Fruit fly (Drosophila melanogaster) whole organism, wandering third instar larva: ENCODE results near the gene CG44158.
A peak's percentile ranks its signal among the peaks of the same experiment; 100 is the strongest.

Experiments
- CG9705 ChIP-seq: fragments of 200-800 bp; sonication (Bioruptor generic); optimal IDR thresholded peaks from 2 replicates; lab custom pipeline; 2018; ENCODE audit warnings: missing biosample characterization, mild to moderate bottlenecking, missing genetic modification characterization
- Dfd ChIP-seq: fragments of >200 bp; optimal IDR thresholded peaks from 2 replicates; lab custom pipeline; 2017; ENCODE audit warnings: missing biosample characterization, missing genetic modification characterization
- Hr78 ChIP-seq: fragments of >200 bp; optimal IDR thresholded peaks from 2 replicates; lab custom pipeline; 2017; ENCODE audit warnings: missing biosample characterization, missing genetic modification characterization
- Mio ChIP-seq: sonication (Bioruptor generic); optimal IDR thresholded peaks from 2 replicates; lab custom pipeline; 2016; ENCODE audit warnings: missing biosample characterization, missing genetic modification characterization
- Myc ChIP-seq: fragments of >200 bp; optimal IDR thresholded peaks from 2 replicates; lab custom pipeline; 2017
- Vsx2 ChIP-seq: fragments of 200-300, 225-300 bp; sonication (Bioruptor generic); optimal IDR thresholded peaks from 2 replicates; lab custom pipeline; 2018; ENCODE audit warnings: missing biosample characterization, missing genetic modification characterization; ENCODE audit not compliant: partially characterized antibody
- br ChIP-seq: fragments of 200-800 bp; sonication (Bioruptor generic); optimal IDR thresholded peaks from 2 replicates; lab custom pipeline; 2016; ENCODE audit warnings: missing biosample characterization, missing genetic modification characterization
- dsf ChIP-seq: sonication (Bioruptor generic); optimal IDR thresholded peaks from 2 replicates; lab custom pipeline; 2016; ENCODE audit warnings: missing biosample characterization, missing genetic modification characterization, borderline replicate concordance
- h ChIP-seq: fragments of 200-800 bp; sonication (Bioruptor generic); optimal IDR thresholded peaks from 3 replicates; lab custom pipeline; 2016; ENCODE audit warnings: missing biosample characterization, mild to moderate bottlenecking, missing genetic modification characterization
- psq ChIP-seq: fragments of 200-800 bp; sonication (Bioruptor generic); optimal IDR thresholded peaks from 3 replicates; lab custom pipeline; 2017; ENCODE audit warnings: missing biosample characterization, mild to moderate bottlenecking, missing genetic modification characterization, moderate library complexity
- rgr ChIP-seq: fragments of 200-800 bp; sonication (Bioruptor generic); optimal IDR thresholded peaks from 3 replicates; lab custom pipeline; 2016; ENCODE audit warnings: missing biosample characterization, mild to moderate bottlenecking, missing genetic modification characterization
- tai ChIP-seq: sonication (Bioruptor generic); optimal IDR thresholded peaks from 2 replicates; lab custom pipeline; 2016; ENCODE audit warnings: missing biosample characterization, missing genetic modification characterization
- usp ChIP-seq: fragments of >200 bp; optimal IDR thresholded peaks from 2 replicates; lab custom pipeline; 2017; ENCODE audit warnings: missing biosample characterization, missing genetic modification characterization

dm6 chr3R:18188702-18189125, 19.9 kb upstream of the CG44158 start, which contains the start of the genes CG12321 and MED17:
- TF ChIP-seq Myc (lab: Kevin White, UChicago) (peak; percentile 73), rgr (peak; percentile 94), br (GFP tag; lab: Kevin White, UChicago) (peak; percentile 67), h (peak; percentile 61), Vsx2 (no peak), Hr78 (GFP tag; lab: Kevin White, UChicago) (no peak), Dfd (GFP tag; lab: Kevin White, UChicago) (no peak), CG9705 (GFP tag; lab: Kevin White, UChicago) (peak; percentile 76), dsf (GFP tag; lab: Kevin White, UChicago) (peak; percentile 65), Mio (GFP tag; lab: Kevin White, UChicago) (peak; percentile 28), tai (GFP tag; lab: Kevin White, UChicago) (no peak), psq (peak; percentile 90), usp (GFP tag; lab: Kevin White, UChicago) (no peak)
